Fruit fly (Drosophila melanogaster) S2 (cell line): ENCODE data around the gene CG31100.

Experiments
- CG8478 ChIP-seq: fragments of >200 bp; optimal IDR thresholded peaks from 2 replicates; lab custom pipeline; 2018
- CTCF ChIP-seq, 2 experiments: fragments of >200 bp; optimal IDR thresholded peaks; 2 replicates each; lab custom pipeline; 2018

DNA sequence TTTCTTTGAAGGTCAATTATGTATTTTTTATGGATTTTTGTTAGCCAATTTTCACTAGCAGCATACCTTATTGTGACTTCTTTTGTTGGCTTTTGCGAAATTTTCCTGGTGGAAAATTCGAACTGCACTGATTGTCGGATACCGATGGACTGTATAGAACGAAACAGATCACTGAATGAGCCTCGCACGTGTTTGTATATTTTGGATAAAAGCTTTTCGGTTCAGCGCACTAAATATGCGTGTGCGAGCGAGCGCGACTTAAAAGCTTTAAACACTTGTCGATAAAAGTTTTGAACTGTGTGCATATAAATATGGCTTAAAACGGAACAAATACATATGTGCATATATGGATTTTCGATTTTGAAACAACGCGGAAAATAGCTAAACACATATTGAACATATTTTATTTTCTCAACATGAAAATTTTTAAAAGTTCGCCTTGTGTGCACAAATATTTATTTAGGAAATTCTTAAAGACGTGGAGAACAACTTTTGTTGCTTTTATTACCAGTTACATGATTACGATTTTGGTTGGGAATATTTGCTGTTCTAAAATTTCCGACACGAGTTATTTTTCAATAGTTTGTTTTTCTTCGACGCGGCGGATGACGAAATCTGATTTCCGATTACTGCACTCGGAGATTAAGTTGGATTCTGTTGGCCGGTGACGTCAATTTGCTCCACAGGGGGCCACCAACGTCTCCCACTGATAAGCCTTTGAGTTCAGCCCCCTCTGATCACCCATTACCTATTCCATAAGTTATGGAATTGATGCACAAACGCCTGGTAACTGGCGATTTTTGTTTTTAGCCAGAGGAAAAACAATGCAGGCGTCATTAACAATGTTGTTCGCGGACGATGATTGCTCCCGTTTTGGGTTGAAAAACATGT lies 45.9 kb upstream of the CG31100 start:
- TF ChIP-seq CG8478 (lab: Kevin White, UChicago) (no peak), CTCF (optimal IDR thresholded peaks at IDR 0.05; lab: Kevin White, UChicago) (no peak)
